Fruit fly (Drosophila melanogaster) whole organism, embryonic: Measurements from ENCODE around the gene Mo25.

Experiments
- Blimp-1 ChIP-seq: fragments of 200-800 bp; sonication (Bioruptor generic); optimal IDR thresholded peaks from 3 replicates; lab custom pipeline; 2018; ENCODE audit warnings: missing biosample characterization, missing genetic modification characterization, mild to moderate bottlenecking, moderate library complexity, missing genetic modification reagents
- CG11695 ChIP-seq: fragments of 200-800 bp; sonication (Bioruptor generic); IDR thresholded peaks from 3 replicates; pipeline ENCODE4 v1.3.6; 2022; ENCODE audit warnings: missing biosample characterization, missing genetic modification characterization
- CG13287 ChIP-seq: fragments of 200-800 bp; sonication (Bioruptor generic); IDR thresholded peaks from 2 replicates; pipeline ENCODE4 v1.3.6; 2022; ENCODE audit warnings: missing biosample characterization, missing genetic modification characterization; ENCODE audit not compliant: partially characterized antibody
- CG16815 ChIP-seq: fragments of 200-800 bp; sonication (Bioruptor generic); optimal IDR thresholded peaks from 3 replicates; lab custom pipeline; 2017; ENCODE audit warnings: missing biosample characterization, mild to moderate bottlenecking, missing genetic modification characterization
- CG17612 ChIP-seq: fragments of 200-800 bp; sonication (Bioruptor generic); IDR thresholded peaks from 2 replicates; pipeline ENCODE4 v1.3.6; 2022; ENCODE audit warnings: missing biosample characterization, missing genetic modification characterization
- CG1832 ChIP-seq: fragments of 200-800 bp; sonication (Bioruptor generic); optimal IDR thresholded peaks from 2 replicates; lab custom pipeline; 2017; ENCODE audit warnings: missing biosample characterization, mild to moderate bottlenecking, missing genetic modification characterization, inconsistent platforms
- CG2120 ChIP-seq: fragments of 200-800 bp; sonication (Bioruptor generic); optimal IDR thresholded peaks from 3 replicates; lab custom pipeline; 2016; ENCODE audit warnings: missing biosample characterization, missing genetic modification characterization
- CG2889 ChIP-seq: fragments of 200-800 bp; sonication (Bioruptor generic); IDR thresholded peaks from 3 replicates; pipeline ENCODE4 v1.3.6; 2022; ENCODE audit warnings: missing biosample characterization, missing genetic modification characterization
- CG30403 ChIP-seq: fragments of 200-800 bp; sonication (Bioruptor generic); optimal IDR thresholded peaks from 3 replicates; lab custom pipeline; 2016; ENCODE audit warnings: missing biosample characterization, missing genetic modification characterization
- CG3065 ChIP-seq: fragments of 200-800 bp; sonication (Bioruptor generic); optimal IDR thresholded peaks from 2 replicates; lab custom pipeline; 2016; ENCODE audit warnings: missing biosample characterization, missing genetic modification characterization
- CG31224 ChIP-seq: fragments of 200-800 bp; sonication (Bioruptor generic); IDR thresholded peaks from 2 replicates; pipeline ENCODE4 v1.3.6; 2022; ENCODE audit warnings: missing biosample characterization, missing genetic modification characterization
- CG31365 ChIP-seq: fragments of 200-800 bp; sonication (Bioruptor generic); optimal IDR thresholded peaks from 2 replicates; lab custom pipeline; 2018; ENCODE audit warnings: missing biosample characterization, mild to moderate bottlenecking, missing genetic modification characterization
- CG3163 ChIP-seq: fragments of 200-800 bp; sonication (Bioruptor generic); optimal IDR thresholded peaks from 3 replicates; lab custom pipeline; 2016; ENCODE audit warnings: missing biosample characterization, missing genetic modification characterization
- CG33213 ChIP-seq: fragments of 200-800 bp; sonication (Bioruptor generic); optimal IDR thresholded peaks from 3 replicates; lab custom pipeline; 2016; ENCODE audit warnings: missing biosample characterization, missing genetic modification characterization
- CG33557 ChIP-seq: fragments of 200-800 bp; sonication (Bioruptor generic); optimal IDR thresholded peaks from 2 replicates; lab custom pipeline; 2019; ENCODE audit warnings: missing biosample characterization, mild to moderate bottlenecking, missing genetic modification characterization, moderate library complexity
- CG4328 ChIP-seq: fragments of 200-800 bp; sonication (Bioruptor generic); optimal IDR thresholded peaks from 3 replicates; lab custom pipeline; 2017; ENCODE audit warnings: missing biosample characterization, missing genetic modification reagents, missing genetic modification characterization
- CG4617 ChIP-seq: fragments of 200-800 bp; sonication (Bioruptor generic); optimal IDR thresholded peaks from 3 replicates; lab custom pipeline; 2016; ENCODE audit warnings: missing biosample characterization, missing genetic modification characterization, borderline replicate concordance
- CG6683 ChIP-seq: fragments of 200-800 bp; sonication (Bioruptor generic); optimal IDR thresholded peaks from 2 replicates; lab custom pipeline; 2017; ENCODE audit warnings: missing biosample characterization, mild to moderate bottlenecking, missing genetic modification characterization, missing genetic modification reagents
- CG9727 ChIP-seq: fragments of 200-800 bp; sonication (Bioruptor generic); optimal IDR thresholded peaks from 3 replicates; lab custom pipeline; 2017; ENCODE audit warnings: missing biosample characterization, mild to moderate bottlenecking, missing genetic modification characterization
- CG9817 ChIP-seq: fragments of 200-800 bp; sonication (Bioruptor generic); optimal IDR thresholded peaks from 2 replicates; lab custom pipeline; 2018; ENCODE audit warnings: missing biosample characterization, mild to moderate bottlenecking, missing genetic modification characterization, moderate library complexity
- Drgx ChIP-seq: fragments of 200-800 bp; sonication (Bioruptor generic); IDR thresholded peaks from 2 replicates; pipeline ENCODE4 v1.3.6; 2022; ENCODE audit warnings: missing biosample characterization, missing genetic modification characterization
- Fer2 ChIP-seq: fragments of 200-800 bp; sonication (Bioruptor generic); optimal IDR thresholded peaks from 2 replicates; lab custom pipeline; 2018; ENCODE audit warnings: missing biosample characterization, mild to moderate bottlenecking, missing genetic modification characterization, moderate library complexity
- Gug ChIP-seq: fragments of 200-800 bp; sonication (Bioruptor generic); IDR thresholded peaks from 4 replicates; pipeline ENCODE4 v1.3.6; 2022; ENCODE audit warnings: missing biosample characterization, missing genetic modification characterization
- Hmx ChIP-seq: fragments of 200-800 bp; sonication (Bioruptor generic); optimal IDR thresholded peaks from 2 replicates; lab custom pipeline; 2016; ENCODE audit warnings: missing biosample characterization, missing genetic modification characterization
- NC2α ChIP-seq: fragments of 200-800 bp; sonication (Bioruptor generic); optimal IDR thresholded peaks from 2 replicates; lab custom pipeline; 2016; ENCODE audit warnings: missing biosample characterization, missing genetic modification characterization
- NK7.1 ChIP-seq: fragments of 200-800 bp; sonication (Bioruptor generic); optimal IDR thresholded peaks from 3 replicates; lab custom pipeline; 2016; ENCODE audit warnings: missing biosample characterization, missing genetic modification characterization
- PHDP ChIP-seq: fragments of 200-800 bp; sonication (Bioruptor generic); optimal IDR thresholded peaks from 3 replicates; lab custom pipeline; 2018; ENCODE audit warnings: missing biosample characterization, mild to moderate bottlenecking, missing genetic modification characterization, moderate library complexity
- Ravus ChIP-seq: fragments of 200-800 bp; sonication (Bioruptor generic); IDR thresholded peaks from 2 replicates; pipeline ENCODE4 v1.3.6; 2022; ENCODE audit warnings: missing biosample characterization, missing genetic modification characterization
- Sox102F ChIP-seq: fragments of 200-800 bp; sonication (Bioruptor generic); optimal IDR thresholded peaks from 2 replicates; lab custom pipeline; 2018; ENCODE audit warnings: missing biosample characterization, mild to moderate bottlenecking, missing genetic modification characterization, moderate library complexity
- al ChIP-seq: fragments of 200-800 bp; sonication (Bioruptor generic); IDR thresholded peaks from 2 replicates; pipeline ENCODE4 v1.3.6; 2022; ENCODE audit warnings: missing biosample characterization, missing genetic modification characterization
- ase ChIP-seq: fragments of 200-800 bp; sonication (Bioruptor generic); IDR thresholded peaks from 3 replicates; pipeline ENCODE4 v1.3.6; 2022; ENCODE audit warnings: missing biosample characterization, missing genetic modification characterization
- cato ChIP-seq: fragments of 200-800 bp; sonication (Bioruptor generic); optimal IDR thresholded peaks from 2 replicates; lab custom pipeline; 2016; ENCODE audit warnings: missing biosample characterization, missing genetic modification characterization, borderline replicate concordance
- caup ChIP-seq: fragments of 200-800 bp; sonication (Bioruptor generic); optimal IDR thresholded peaks from 3 replicates; lab custom pipeline; 2017; ENCODE audit warnings: missing biosample characterization, mild to moderate bottlenecking, missing genetic modification characterization, moderate library complexity; ENCODE audit not compliant: severe bottlenecking
- ftz-f1 ChIP-seq: fragments of 200-800 bp; sonication (Bioruptor generic); optimal IDR thresholded peaks from 2 replicates; lab custom pipeline; 2016; ENCODE audit warnings: missing biosample characterization, missing genetic modification characterization
- grn ChIP-seq: fragments of 200-800 bp; sonication (Bioruptor generic); optimal IDR thresholded peaks from 3 replicates; lab custom pipeline; 2017; ENCODE audit warnings: missing biosample characterization, missing genetic modification characterization
- jing ChIP-seq: fragments of 200-800 bp; sonication (Bioruptor generic); optimal IDR thresholded peaks from 2 replicates; lab custom pipeline; 2018; ENCODE audit warnings: missing biosample characterization, mild to moderate bottlenecking, missing genetic modification characterization
- knrl ChIP-seq: fragments of 200-800 bp; sonication (Bioruptor generic); IDR thresholded peaks from 3 replicates; pipeline ENCODE4 v1.3.6; 2022; ENCODE audit warnings: missing biosample characterization, missing genetic modification characterization; ENCODE audit not compliant: partially characterized antibody
- lola ChIP-seq, 3 experiments: fragments of >200 bp in 2 of 3; fragments of 200-800 bp in 1 of 3; sonication (Bioruptor generic) in 1 of 3; optimal IDR thresholded peaks; 2 replicates each; lab custom pipeline; 2017 to 2019; ENCODE audit warnings: missing biosample characterization in 3 of 3, missing genetic modification characterization in 3 of 3, mild to moderate bottlenecking in 1 of 3, moderate library complexity in 1 of 3
- mld ChIP-seq: fragments of 200-800 bp; sonication (Bioruptor generic); IDR thresholded peaks from 3 replicates; pipeline ENCODE4 v1.3.6; 2022; ENCODE audit warnings: missing biosample characterization, missing genetic modification characterization; ENCODE audit not compliant: partially characterized antibody
- nom ChIP-seq: fragments of 200-800 bp; sonication (Bioruptor generic); optimal IDR thresholded peaks from 2 replicates; lab custom pipeline; 2017; ENCODE audit warnings: missing biosample characterization, missing genetic modification characterization, mild to moderate bottlenecking, moderate library complexity, missing genetic modification reagents
- odd ChIP-seq: fragments of 200-800 bp; sonication (Bioruptor generic); optimal IDR thresholded peaks from 2 replicates; lab custom pipeline; 2017; ENCODE audit warnings: missing biosample characterization, mild to moderate bottlenecking, missing genetic modification characterization
- onecut ChIP-seq: fragments of 200-800 bp; sonication (Bioruptor generic); IDR thresholded peaks from 2 replicates; pipeline ENCODE4 v1.3.6; 2022; ENCODE audit warnings: missing biosample characterization, missing genetic modification characterization
- repo ChIP-seq: fragments of 200-800 bp; sonication (Bioruptor generic); optimal IDR thresholded peaks from 2 replicates; lab custom pipeline; 2016; ENCODE audit warnings: missing biosample characterization, missing genetic modification characterization
- row ChIP-seq: fragments of 200-800 bp; sonication (Bioruptor generic); IDR thresholded peaks from 3 replicates; pipeline ENCODE4 v1.3.6; 2022; ENCODE audit warnings: missing biosample characterization, missing genetic modification characterization
- schlank ChIP-seq: fragments of 200-800 bp; sonication (Bioruptor generic); optimal IDR thresholded peaks from 2 replicates; lab custom pipeline; 2018; ENCODE audit warnings: missing biosample characterization, mild to moderate bottlenecking, missing genetic modification characterization
- scrt ChIP-seq: fragments of 200-800 bp; sonication (Bioruptor generic); optimal IDR thresholded peaks from 2 replicates; lab custom pipeline; 2018; ENCODE audit warnings: missing biosample characterization, mild to moderate bottlenecking, missing genetic modification characterization, moderate library complexity
- sens ChIP-seq: fragments of 200-800 bp; sonication (Bioruptor generic); peaks from one replicate; lab custom pipeline; 2016; ENCODE audit warnings: missing biosample characterization, missing genetic modification characterization
- toy ChIP-seq: fragments of 200-800 bp; sonication (Bioruptor generic); IDR thresholded peaks from 2 replicates; pipeline ENCODE4 v1.3.6; 2022; ENCODE audit warnings: missing biosample characterization, missing genetic modification characterization
- vvl ChIP-seq: fragments of 200-800 bp; sonication (Bioruptor generic); IDR thresholded peaks from 2 replicates; pipeline ENCODE4 v1.3.6; 2022; ENCODE audit warnings: missing biosample characterization, missing genetic modification characterization

The Mo25 gene

dm6 chr3L:16587994-16588622, 27.2 kb downstream of the Mo25 start (continued):
- TF ChIP-seq repo (peak; percentile 14), CG16815 (GFP tag; lab: Kevin White, UChicago) (peak; percentile 30), CG17612 (GFP tag; lab: Robert Waterston, UW) (no peak), Fer2 (tag; lab: Kevin White, UChicago) (peak; percentile 17), schlank (tag; lab: Kevin White, UChicago) (no peak), CG2889 (GFP tag; lab: Robert Waterston, UW) (peak; percentile 69; the same call in 2 of the 3 replicates), CG13287 (GFP tag; lab: Robert Waterston, UW) (peak; percentile 94), row (peak; percentile 94), odd (GFP tag; lab: Kevin White, UChicago) (no peak), ase (GFP tag; lab: Robert Waterston, UW) (0 out of 3 replicates have a peak, but pooled peaks have one; percentile 51), CG2120 (GFP tag; lab: Kevin White, UChicago) (peak; percentile 75), ftz-f1 (GFP tag; lab: Kevin White, UChicago) (peak; percentile 64), sens (GFP tag; lab: Kevin White, UChicago) (peak; percentile 96), al (peak; percentile 20; the same call in 1 of the 2 replicates), nom (GFP tag; lab: Kevin White, UChicago) (peak; percentile 99), toy (GFP tag; lab: Robert Waterston, UW) (peak; percentile 34; the same call in 1 of the 2 replicates), knrl (GFP tag; lab: Robert Waterston, UW) (peak; percentile 96), CG31365 (no peak), Ravus (GFP tag; lab: Robert Waterston, UW) (no peak), NC2α (GFP tag; lab: Kevin White, UChicago) (no peak), CG4328 (GFP tag; lab: Kevin White, UChicago) (peak; percentile 42), onecut (GFP tag; lab: Robert Waterston, UW) (peak; percentile 57), CG4617 (GFP tag; lab: Kevin White, UChicago) (peak; percentile 88), Sox102F (GFP tag; lab: Kevin White, UChicago) (no peak), Gug (peak; percentile 66), Hmx (GFP tag; lab: Kevin White, UChicago) (no peak), CG31224 (GFP tag; lab: Robert Waterston, UW) (peak; percentile 54), CG30403 (GFP tag; lab: Kevin White, UChicago) (peak; percentile 68), CG33213 (GFP tag; lab: Kevin White, UChicago) (peak; percentile 60), CG9727 (peak; percentile 68), vvl (GFP tag; lab: Robert Waterston, UW) (peak; percentile 79), cato (GFP tag; lab: Kevin White, UChicago) (no peak), grn (GFP tag; lab: Kevin White, UChicago) (no peak), caup (GFP tag; lab: Kevin White, UChicago) (no peak), CG1832 (GFP tag; lab: Kevin White, UChicago) (no peak), Blimp-1 (GFP tag; lab: Kevin White, UChicago) (no peak), CG3065 (GFP tag; lab: Kevin White, UChicago) (peak; percentile 26), lola (GFP tag; optimal IDR thresholded peaks at IDR 0.05; lab: Kevin White, UChicago) (peak in 1 of 3 experiments; percentile 21), CG9817 (tag; lab: Kevin White, UChicago) (peak; percentile 34), PHDP (tag; lab: Kevin White, UChicago) (peak; percentile 63), CG3163 (peak; percentile 13), jing (GFP tag; lab: Kevin White, UChicago) (no peak), CG11695 (GFP tag; lab: Robert Waterston, UW) (peak; percentile 64; the same call in 2 of the 3 replicates), Drgx (GFP tag; lab: Robert Waterston, UW) (peak; percentile 48), CG6683 (GFP tag; lab: Kevin White, UChicago) (peak; percentile 34), scrt (GFP tag; lab: Kevin White, UChicago) (no peak), mld (GFP tag; lab: Robert Waterston, UW) (peak; percentile 75; the same call in 1 of the 3 replicates), CG33557 (GFP tag; lab: Kevin White, UChicago) (peak; percentile 6), NK7.1 (GFP tag; lab: Kevin White, UChicago) (no peak)
